Fruit fly (Drosophila melanogaster): ENCODE data around the gene CG42322.

- no peak for TF ChIP-seq CG8478 (optimal IDR thresholded peaks at IDR 0.05)
- TF ChIP-seq CTCF (optimal IDR thresholded peaks at IDR 0.05) = no peak
These were observed 24.1 kb downstream of the CG42322 start for dm6 chr3R:20764058-20764457.

Measured in S2 (cell line).